Fruit fly (Drosophila melanogaster) whole organism, embryonic: ENCODE measurements around the gene Mon1.

Source experiments
- Adf1 ChIP-seq: fragments of 200-800 bp; sonication (Bioruptor generic); IDR thresholded peaks from 2 replicates; pipeline ENCODE4 v1.3.6; 2022; ENCODE audit warnings: missing biosample characterization, missing genetic modification characterization
- Atf3 ChIP-seq: fragments of 200-800 bp; sonication (Bioruptor generic); optimal IDR thresholded peaks from 3 replicates; lab custom pipeline; 2016; ENCODE audit warnings: missing biosample characterization, missing genetic modification characterization
- Awh ChIP-seq: fragments of 200-800 bp; sonication (Bioruptor generic); IDR thresholded peaks from 2 replicates; pipeline ENCODE4, ENCODE4 v1.3.6; 2022; ENCODE audit warnings: missing biosample characterization, missing genetic modification characterization
- Bgb ChIP-seq: fragments of 200-800 bp; sonication (Bioruptor generic); IDR thresholded peaks from 2 replicates; pipeline ENCODE4 v1.3.6; 2022; ENCODE audit warnings: missing biosample characterization, missing genetic modification characterization; ENCODE audit not compliant: partially characterized antibody
- CG10147 ChIP-seq: fragments of 200-800 bp; sonication (Bioruptor generic); optimal IDR thresholded peaks from 2 replicates; lab custom pipeline; 2019; ENCODE audit warnings: missing biosample characterization, mild to moderate bottlenecking, missing genetic modification characterization, moderate library complexity
- CG10366 ChIP-seq: fragments of 200-800 bp; sonication (Bioruptor generic); IDR thresholded peaks from 2 replicates; pipeline ENCODE4 v1.3.6; 2022; ENCODE audit warnings: missing biosample characterization, missing genetic modification characterization
- CG10979 ChIP-seq: fragments of 200-800 bp; sonication (Bioruptor generic); optimal IDR thresholded peaks from 2 replicates; lab custom pipeline; 2018; ENCODE audit warnings: missing biosample characterization, mild to moderate bottlenecking, missing genetic modification characterization, moderate library complexity
- CG12236 ChIP-seq: fragments of 200-800 bp; sonication (Bioruptor generic); optimal IDR thresholded peaks from 2 replicates; lab custom pipeline; 2016; ENCODE audit warnings: missing biosample characterization, missing genetic modification characterization
- CG12659 ChIP-seq: fragments of 200-800 bp; sonication (Bioruptor generic); optimal IDR thresholded peaks from 3 replicates; lab custom pipeline; 2017; ENCODE audit warnings: mild to moderate bottlenecking, missing biosample characterization, missing genetic modification reagents, missing genetic modification characterization
- CG12744 ChIP-seq: fragments of 200-800 bp; sonication (Bioruptor generic); optimal IDR thresholded peaks from 2 replicates; lab custom pipeline; 2016; ENCODE audit warnings: missing biosample characterization, missing genetic modification characterization
- CG13424 ChIP-seq: fragments of 200-800 bp; sonication (Bioruptor generic); optimal IDR thresholded peaks from 2 replicates; lab custom pipeline; 2019; ENCODE audit warnings: missing biosample characterization, mild to moderate bottlenecking, missing genetic modification characterization, moderate library complexity
- CG16863 ChIP-seq: fragments of 200-800 bp; sonication (Bioruptor generic); optimal IDR thresholded peaks from 3 replicates; lab custom pipeline; 2016; ENCODE audit warnings: missing biosample characterization, missing genetic modification characterization
- CG17385 ChIP-seq: fragments of 200-800 bp; sonication (Bioruptor generic); optimal IDR thresholded peaks from 3 replicates; lab custom pipeline; 2018; ENCODE audit warnings: missing biosample characterization, mild to moderate bottlenecking, missing genetic modification characterization
- CG17568 ChIP-seq: fragments of 200-800 bp; sonication (Bioruptor generic); optimal IDR thresholded peaks from 2 replicates; lab custom pipeline; 2018; ENCODE audit warnings: missing biosample characterization, mild to moderate bottlenecking, missing genetic modification characterization, moderate library complexity
- CG18262 ChIP-seq: fragments of 200-800 bp; optimal IDR thresholded peaks from 3 replicates; lab custom pipeline; 2019; ENCODE audit warnings: missing biosample characterization, mild to moderate bottlenecking, missing genetic modification characterization, moderate library complexity
- CG2199 ChIP-seq: fragments of 200-800 bp; sonication (Bioruptor generic); IDR thresholded peaks from 3 replicates; pipeline ENCODE4 v1.3.6; 2022; ENCODE audit warnings: missing biosample characterization, missing genetic modification characterization
- CG30403 ChIP-seq: fragments of 200-800 bp; sonication (Bioruptor generic); optimal IDR thresholded peaks from 3 replicates; lab custom pipeline; 2016; ENCODE audit warnings: missing biosample characterization, missing genetic modification characterization
- CG3065 ChIP-seq: fragments of 200-800 bp; sonication (Bioruptor generic); optimal IDR thresholded peaks from 2 replicates; lab custom pipeline; 2016; ENCODE audit warnings: missing biosample characterization, missing genetic modification characterization
- CG31388 ChIP-seq: fragments of 200-800 bp; sonication (Bioruptor generic); optimal IDR thresholded peaks from 2 replicates; lab custom pipeline; 2016; ENCODE audit warnings: missing biosample characterization, missing genetic modification characterization
- CG34224 ChIP-seq: fragments of 200-800 bp; sonication (Bioruptor generic); IDR thresholded peaks from 3 replicates; pipeline ENCODE4 v1.3.6; 2022; ENCODE audit warnings: missing biosample characterization, missing genetic modification characterization; ENCODE audit not compliant: partially characterized antibody
- CG4730 ChIP-seq: fragments of 200-800 bp; sonication (Bioruptor generic); IDR thresholded peaks from 2 replicates; pipeline ENCODE4 v1.3.6; 2022; ENCODE audit warnings: missing biosample characterization, missing genetic modification characterization
- CG7357 ChIP-seq: fragments of 200-800 bp; sonication (Bioruptor generic); IDR thresholded peaks from 3 replicates; pipeline ENCODE4 v1.3.6; 2022; ENCODE audit warnings: missing biosample characterization, missing genetic modification characterization
- CG7987 ChIP-seq: fragments of 200-800 bp; sonication (Bioruptor generic); optimal IDR thresholded peaks from 2 replicates; lab custom pipeline; 2018; ENCODE audit warnings: missing biosample characterization, mild to moderate bottlenecking, missing genetic modification characterization, moderate library complexity
- CG9437 ChIP-seq: fragments of 200-800 bp; sonication (Bioruptor generic); optimal IDR thresholded peaks from 2 replicates; lab custom pipeline; 2018; ENCODE audit warnings: missing biosample characterization, mild to moderate bottlenecking, missing genetic modification characterization
- CG9932 ChIP-seq: fragments of 200-800 bp; sonication (Bioruptor generic); IDR thresholded peaks from 2 replicates; pipeline ENCODE4 v1.3.6; 2022; ENCODE audit warnings: missing biosample characterization, missing genetic modification characterization
- D19B ChIP-seq: fragments of 200-800 bp; sonication (Bioruptor generic); optimal IDR thresholded peaks from 2 replicates; lab custom pipeline; 2017; ENCODE audit warnings: missing biosample characterization, mild to moderate bottlenecking, missing genetic modification characterization
- Doc2 ChIP-seq: fragments of 200-800 bp; sonication (Bioruptor generic); IDR thresholded peaks from 2 replicates; pipeline ENCODE4 v1.3.6; 2022; ENCODE audit warnings: missing biosample characterization, missing genetic modification characterization
- ERR ChIP-seq: fragments of 200-800 bp; sonication (Bioruptor generic); optimal IDR thresholded peaks from 2 replicates; lab custom pipeline; 2016; ENCODE audit warnings: missing biosample characterization, missing genetic modification characterization
- Ets65A ChIP-seq: fragments of 200-800 bp; sonication (Bioruptor generic); peaks from one replicate; lab custom pipeline; 2016; ENCODE audit warnings: missing biosample characterization, missing genetic modification characterization
- Mad ChIP-seq: fragments of 200-800 bp; sonication (Bioruptor generic); optimal IDR thresholded peaks from 2 replicates; lab custom pipeline; 2016; ENCODE audit warnings: missing biosample characterization, missing genetic modification characterization
- Opbp ChIP-seq: fragments of 200-800 bp; sonication (Bioruptor generic); IDR thresholded peaks from 3 replicates; pipeline ENCODE4 v1.3.6; 2022; ENCODE audit warnings: missing biosample characterization, missing genetic modification characterization; ENCODE audit not compliant: partially characterized antibody
- Spps ChIP-seq: fragments of 200-800 bp; sonication (Bioruptor generic); optimal IDR thresholded peaks from 2 replicates; lab custom pipeline; 2018; ENCODE audit warnings: missing biosample characterization, mild to moderate bottlenecking, missing genetic modification characterization
- Xbp1 ChIP-seq: fragments of 200-800 bp; sonication (Bioruptor generic); optimal IDR thresholded peaks from 3 replicates; lab custom pipeline; 2016; ENCODE audit warnings: missing biosample characterization, mild to moderate bottlenecking, missing genetic modification characterization
- YL-1 ChIP-seq: fragments of 200-800 bp; sonication (Bioruptor generic); optimal IDR thresholded peaks from 3 replicates; lab custom pipeline; 2017; ENCODE audit warnings: missing biosample characterization, mild to moderate bottlenecking, missing genetic modification characterization
- crc ChIP-seq: fragments of 200-800 bp; sonication (Bioruptor generic); optimal IDR thresholded peaks from 2 replicates; lab custom pipeline; 2016; ENCODE audit warnings: missing biosample characterization, missing genetic modification characterization
- cwo ChIP-seq: fragments of 200-800 bp; sonication (Bioruptor generic); optimal IDR thresholded peaks from 3 replicates; lab custom pipeline; 2017; ENCODE audit warnings: missing biosample characterization, missing genetic modification characterization, mild to moderate bottlenecking, moderate library complexity, missing genetic modification reagents
- dati ChIP-seq: fragments of 200-800 bp; sonication (Bioruptor generic); IDR thresholded peaks from 2 replicates; pipeline ENCODE4 v1.3.6; 2022; ENCODE audit warnings: missing biosample characterization, missing genetic modification characterization
- ewg ChIP-seq: fragments of 200-800 bp; sonication (Bioruptor generic); optimal IDR thresholded peaks from 3 replicates; lab custom pipeline; 2017; ENCODE audit warnings: mild to moderate bottlenecking, missing biosample characterization, missing genetic modification reagents, missing genetic modification characterization
- gfzf ChIP-seq: fragments of 200-800 bp; sonication (Bioruptor generic); optimal IDR thresholded peaks from 2 replicates; lab custom pipeline; 2016; ENCODE audit warnings: missing biosample characterization, mild to moderate bottlenecking, missing genetic modification characterization, moderate library complexity
- ind ChIP-seq: fragments of 200-800 bp; sonication (Bioruptor generic); optimal IDR thresholded peaks from 3 replicates; lab custom pipeline; 2016; ENCODE audit warnings: missing biosample characterization, missing genetic modification characterization
- knrl ChIP-seq: fragments of 200-800 bp; sonication (Bioruptor generic); IDR thresholded peaks from 3 replicates; pipeline ENCODE4 v1.3.6; 2022; ENCODE audit warnings: missing biosample characterization, missing genetic modification characterization; ENCODE audit not compliant: partially characterized antibody
- nerfin-2 ChIP-seq: fragments of 200-800 bp; sonication (Bioruptor generic); IDR thresholded peaks from 2 replicates; pipeline ENCODE4 v1.3.6; 2022; ENCODE audit warnings: missing biosample characterization, missing genetic modification characterization; ENCODE audit not compliant: partially characterized antibody
- otp ChIP-seq: fragments of 200-800 bp; sonication (Bioruptor generic); IDR thresholded peaks from 3 replicates; pipeline ENCODE4, ENCODE4 v1.3.6; 2022; ENCODE audit warnings: missing biosample characterization, missing genetic modification characterization
- salm ChIP-seq: fragments of 200-800 bp; sonication (Bioruptor generic); optimal IDR thresholded peaks from 2 replicates; lab custom pipeline; 2018; ENCODE audit warnings: missing biosample characterization, mild to moderate bottlenecking, missing genetic modification characterization
- sd ChIP-seq: fragments of 200-800 bp; sonication (Bioruptor generic); optimal IDR thresholded peaks from 3 replicates; lab custom pipeline; 2018; ENCODE audit warnings: missing biosample characterization, mild to moderate bottlenecking, missing genetic modification characterization, moderate library complexity
- slp2 ChIP-seq: fragments of 200-800 bp; sonication (Bioruptor generic); optimal IDR thresholded peaks from 2 replicates; lab custom pipeline; 2016; ENCODE audit warnings: missing biosample characterization, missing genetic modification characterization
- so ChIP-seq: fragments of 200-800 bp; sonication (Bioruptor generic); IDR thresholded peaks from 3 replicates; pipeline ENCODE4 v1.3.6; 2022; ENCODE audit warnings: missing biosample characterization, missing genetic modification characterization
- sqz ChIP-seq: fragments of 200-800 bp; sonication (Bioruptor generic); optimal IDR thresholded peaks from 3 replicates; lab custom pipeline; 2018; ENCODE audit warnings: missing biosample characterization, mild to moderate bottlenecking, missing genetic modification characterization
- tin ChIP-seq: fragments of 200-800 bp; sonication (Bioruptor generic); optimal IDR thresholded peaks from 3 replicates; lab custom pipeline; 2016; ENCODE audit warnings: missing biosample characterization, missing genetic modification characterization
- trh ChIP-seq: fragments of 200-800 bp; sonication (Bioruptor generic); optimal IDR thresholded peaks from 2 replicates; lab custom pipeline; 2016; ENCODE audit warnings: missing biosample characterization, missing genetic modification characterization
- unpg ChIP-seq: fragments of 200-800 bp; sonication (Bioruptor generic); optimal IDR thresholded peaks from 3 replicates; lab custom pipeline; 2018; ENCODE audit warnings: missing biosample characterization, mild to moderate bottlenecking, missing genetic modification characterization, moderate library complexity

Mon1 gene

DNA sequence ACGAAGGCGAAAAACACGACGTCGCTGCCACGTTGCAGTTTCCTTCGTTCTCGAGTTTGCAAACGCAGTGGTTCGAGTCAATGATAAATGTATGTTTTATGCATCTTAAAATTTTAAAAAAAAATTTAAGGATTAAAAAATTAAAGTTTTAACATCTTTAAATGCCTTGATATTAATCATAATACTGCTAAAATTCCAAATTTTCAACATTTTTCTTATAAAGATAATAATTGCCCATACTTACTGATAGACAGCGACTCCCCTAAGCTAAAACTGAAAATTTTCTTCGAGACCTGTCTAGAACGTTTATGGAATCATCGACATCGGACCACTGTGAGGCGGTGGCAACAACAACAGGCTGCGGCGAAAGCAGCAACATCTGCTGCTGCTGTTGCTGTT, 29.1 kb upstream of the Mon1 start (continued):
- TF ChIP-seq CG7357 (peak; percentile 45), nerfin-2 (GFP tag; lab: Robert Waterston, UW) (no peak), CG4730 (GFP tag; lab: Robert Waterston, UW) (0 out of 2 replicates have a peak, but pooled peaks have one; percentile 4), Opbp (GFP tag; lab: Robert Waterston, UW) (no peak), Xbp1 (GFP tag; lab: Kevin White, UChicago) (peak; percentile 46), Atf3 (no peak), CG31388 (GFP tag; lab: Kevin White, UChicago) (peak; percentile 29), ind (peak; percentile 49), trh (GFP tag; lab: Kevin White, UChicago) (no peak), CG12744 (GFP tag; lab: Kevin White, UChicago) (no peak), CG10147 (GFP tag; lab: Kevin White, UChicago) (peak; percentile 71), CG30403 (GFP tag; lab: Kevin White, UChicago) (peak; percentile 60), CG9437 (GFP tag; lab: Kevin White, UChicago) (peak; percentile 34), CG3065 (GFP tag; lab: Kevin White, UChicago) (no peak), gfzf (GFP tag; lab: Kevin White, UChicago) (no peak), D19B (GFP tag; lab: Kevin White, UChicago) (peak; percentile 44), CG34224 (GFP tag; lab: Robert Waterston, UW) (no peak), ewg (GFP tag; lab: Kevin White, UChicago) (no peak), YL-1 (GFP tag; lab: Kevin White, UChicago) (no peak), CG2199 (no peak), dati (GFP tag; lab: Robert Waterston, UW) (no peak), crc (GFP tag; lab: Kevin White, UChicago) (no peak), otp (GFP tag; lab: Robert Waterston, UW) (no peak), so (peak; percentile 79), CG13424 (tag; lab: Kevin White, UChicago) (peak; percentile 73), knrl (GFP tag; lab: Robert Waterston, UW) (no peak; the same call in 2 of the 3 replicates), tin (GFP tag; lab: Kevin White, UChicago) (peak; percentile 61), CG12659 (peak; percentile 69), CG17385 (GFP tag; lab: Kevin White, UChicago) (peak; percentile 64), slp2 (no peak), Bgb (GFP tag; lab: Robert Waterston, UW) (no peak), CG9932 (peak; percentile 73), cwo (GFP tag; lab: Kevin White, UChicago) (peak; percentile 85), ERR (GFP tag; lab: Kevin White, UChicago) (peak; percentile 14), unpg (GFP tag; lab: Kevin White, UChicago) (peak; percentile 58), Mad (GFP tag; lab: Kevin White, UChicago) (peak; percentile 33), CG12236 (GFP tag; lab: Kevin White, UChicago) (no peak), Spps (tag; lab: Kevin White, UChicago) (no peak), Ets65A (GFP tag; lab: Kevin White, UChicago) (peak; percentile 95), Adf1 (GFP tag; lab: Robert Waterston, UW) (peak; percentile 40), CG7987 (GFP tag; lab: Kevin White, UChicago) (no peak), sqz (GFP tag; lab: Kevin White, UChicago) (peak; percentile 50), sd (tag; lab: Kevin White, UChicago) (peak; percentile 27), CG16863 (GFP tag; lab: Kevin White, UChicago) (no peak), CG10366 (GFP tag; lab: Robert Waterston, UW) (peak; percentile 39), Doc2 (no peak), CG18262 (tag; lab: Kevin White, UChicago) (peak; percentile 83), CG10979 (tag; lab: Kevin White, UChicago) (peak; percentile 61), salm (tag; lab: Kevin White, UChicago) (no peak), Awh (GFP tag; lab: Robert Waterston, UW) (no peak), CG17568 (GFP tag; lab: Kevin White, UChicago) (peak; percentile 36)
